Fruit fly (Drosophila melanogaster): ENCODE measurements around the gene dac.

The dac gene

dm6 chr2L:16534174-16534835 lies 48.5 kb upstream of the dac start (continued):
- peak; percentile 39 for TF ChIP-seq CG17186 (GFP tag; optimal IDR thresholded peaks at IDR 0.05)
- no peak for TF ChIP-seq nerfin-2 (GFP tag; IDR thresholded peaks at IDR 0.05; ENCODE audit: partially characterized antibody)
- TF ChIP-seq tx (GFP tag; optimal IDR thresholded peaks at IDR 0.05) = no peak
- TF ChIP-seq CG31441 (GFP tag; IDR thresholded peaks at IDR 0.05) = no peak
- TF ChIP-seq CG12942 (GFP tag; optimal IDR thresholded peaks at IDR 0.05) = no peak
- peak; percentile 69 for TF ChIP-seq CG17912 (GFP tag; optimal IDR thresholded peaks at IDR 0.05)
- TF ChIP-seq fd102C (GFP tag; optimal IDR thresholded peaks at IDR 0.05) = no peak
- peak; percentile 3 for TF ChIP-seq Hsf (GFP tag; optimal IDR thresholded peaks at IDR 0.05)
- TF ChIP-seq CG6654 (GFP tag; optimal IDR thresholded peaks at IDR 0.05) = no peak
- TF ChIP-seq CG1647 (GFP tag; optimal IDR thresholded peaks at IDR 0.05) = no peak
- no peak for TF ChIP-seq CG30020 (tag; optimal IDR thresholded peaks at IDR 0.05)
- no peak for TF ChIP-seq CG3995 (GFP tag; optimal IDR thresholded peaks at IDR 0.05)
- TF ChIP-seq zen (tag; optimal IDR thresholded peaks at IDR 0.05) = no peak
- no peak for TF ChIP-seq CG2116 (GFP tag; optimal IDR thresholded peaks at IDR 0.05)
- peak; percentile 45 for TF ChIP-seq CG6765 (GFP tag; optimal IDR thresholded peaks at IDR 0.05)
- TF ChIP-seq BEAF-32 (GFP tag; optimal IDR thresholded peaks at IDR 0.05) = no peak
- TF ChIP-seq Atf3 (GFP tag; optimal IDR thresholded peaks at IDR 0.05) = peak; percentile 24
- no peak for TF ChIP-seq Ada2b (GFP tag; IDR thresholded peaks at IDR 0.05)
- peak; percentile 19 for TF ChIP-seq unpg (GFP tag; optimal IDR thresholded peaks at IDR 0.05)
- no peak for TF ChIP-seq Gsc (GFP tag; IDR thresholded peaks at IDR 0.05)
- no peak for TF ChIP-seq Fer2 (tag; optimal IDR thresholded peaks at IDR 0.05)
- no peak for TF ChIP-seq CG10654 (GFP tag; optimal IDR thresholded peaks at IDR 0.05)
- no peak for TF ChIP-seq toy (GFP tag; IDR thresholded peaks at IDR 0.05)
- peak; percentile 60 for TF ChIP-seq vvl (GFP tag; IDR thresholded peaks at IDR 0.05)
- no peak for TF ChIP-seq ase (GFP tag; IDR thresholded peaks at IDR 0.05)
- no peak for TF ChIP-seq CG8290 (GFP tag; optimal IDR thresholded peaks at IDR 0.05)
- peak in 1 of 2 experiments; percentile 54 for TF ChIP-seq CG8290 (tag; optimal IDR thresholded peaks at IDR 0.05)
- no peak for TF ChIP-seq disco-r (GFP tag; optimal IDR thresholded peaks at IDR 0.05)
- TF ChIP-seq kni (GFP tag; optimal IDR thresholded peaks at IDR 0.05) = peak; percentile 95
- TF ChIP-seq fd64A (GFP tag; optimal IDR thresholded peaks at IDR 0.05) = peak; percentile 89
- TF ChIP-seq Elba2 (GFP tag; optimal IDR thresholded peaks at IDR 0.05) = no peak
- no peak for TF ChIP-seq Oaz (GFP tag; IDR thresholded peaks at IDR 0.05)
- TF ChIP-seq maf-S (GFP tag; optimal IDR thresholded peaks at IDR 0.05) = no peak
- TF ChIP-seq stwl (tag; optimal IDR thresholded peaks at IDR 0.05) = no peak
- TF ChIP-seq Jarid2 (GFP tag; optimal IDR thresholded peaks at IDR 0.05) = peak; percentile 37
- no peak for TF ChIP-seq prd (optimal IDR thresholded peaks at IDR 0.05)
- TF ChIP-seq prd (GFP tag; IDR thresholded peaks at IDR 0.05) = no peak
- no peak for TF ChIP-seq CG2712 (tag; optimal IDR thresholded peaks at IDR 0.05)
- TF ChIP-seq HLH4C (GFP tag; IDR thresholded peaks at IDR 0.05; ENCODE audit: partially characterized antibody) = no peak
- TF ChIP-seq CG4707 (GFP tag; optimal IDR thresholded peaks at IDR 0.05) = peak; percentile 66
- TF ChIP-seq Rx (GFP tag; IDR thresholded peaks at IDR 0.05) = no peak
- TF ChIP-seq oc (tag; optimal IDR thresholded peaks at IDR 0.05) = no peak
- TF ChIP-seq pros (GFP tag; optimal IDR thresholded peaks at IDR 0.05) = peak; percentile 20
- no peak for TF ChIP-seq Mrtf (GFP tag; IDR thresholded peaks at IDR 0.05)
- peak; percentile 20 for TF ChIP-seq CTCF (GFP tag; optimal IDR thresholded peaks at IDR 0.05)
- TF ChIP-seq dati (GFP tag; IDR thresholded peaks at IDR 0.05) = no peak
- TF ChIP-seq pzg (GFP tag; optimal IDR thresholded peaks at IDR 0.05) = no peak
- peak; percentile 23 for TF ChIP-seq NfI (GFP tag; optimal IDR thresholded peaks at IDR 0.05)
- TF ChIP-seq btn (GFP tag; optimal IDR thresholded peaks at IDR 0.05) = peak; percentile 31
- peak; percentile 47 for TF ChIP-seq nerfin-1 (tag; optimal IDR thresholded peaks at IDR 0.05)
- no peak for TF ChIP-seq wor (GFP tag; IDR thresholded peaks at IDR 0.05)
- TF ChIP-seq sob (GFP tag; IDR thresholded peaks at IDR 0.05) = peak; percentile 27; the same call in 1 of the 2 replicates

All from whole organism, embryonic.